Fruit fly (Drosophila melanogaster) whole organism, prepupa: ENCODE results near the gene CG43774.

Experiments used
- Blimp-1 ChIP-seq: fragments of 200-800 bp; sonication (Bioruptor generic); optimal IDR thresholded peaks from 3 replicates; lab custom pipeline; 2017; ENCODE audit warnings: missing biosample characterization, missing genetic modification characterization, mild to moderate bottlenecking, moderate library complexity, missing genetic modification reagents
- CG10631 ChIP-seq: fragments of 200-800 bp; sonication (Bioruptor generic); optimal IDR thresholded peaks from 2 replicates; lab custom pipeline; 2016; ENCODE audit warnings: missing biosample characterization, missing genetic modification characterization
- CG11762 ChIP-seq: fragments of 200-800 bp; sonication (Bioruptor generic); optimal IDR thresholded peaks from 3 replicates; lab custom pipeline; 2016; ENCODE audit warnings: missing biosample characterization, missing genetic modification characterization; ENCODE audit not compliant: insufficient read depth
- CG11902 ChIP-seq: fragments of 200-800 bp; sonication (Bioruptor generic); optimal IDR thresholded peaks from 3 replicates; lab custom pipeline; 2016; ENCODE audit warnings: missing biosample characterization, missing genetic modification characterization
- CG1621 ChIP-seq: fragments of 200-800 bp; sonication (Bioruptor generic); optimal IDR thresholded peaks from 3 replicates; lab custom pipeline; 2018; ENCODE audit warnings: missing biosample characterization, mild to moderate bottlenecking, missing genetic modification characterization
- CG32006 ChIP-seq: fragments of 200-800 bp; sonication (Bioruptor generic); optimal IDR thresholded peaks from 3 replicates; lab custom pipeline; 2017; ENCODE audit warnings: missing biosample characterization, mild to moderate bottlenecking, missing genetic modification characterization
- CG34406 ChIP-seq: fragments of 200-800 bp; sonication (Bioruptor generic); optimal IDR thresholded peaks from 3 replicates; lab custom pipeline; 2016; ENCODE audit warnings: missing biosample characterization, missing genetic modification characterization
- CG3919 ChIP-seq: fragments of 200-800 bp; sonication (Bioruptor generic); optimal IDR thresholded peaks from 3 replicates; lab custom pipeline; 2016; ENCODE audit warnings: missing biosample characterization, missing genetic modification characterization
- CG6163 ChIP-seq: fragments of 200-800 bp; sonication (Bioruptor generic); IDR thresholded peaks from 3 replicates; pipeline ENCODE4 v1.3.6; 2022; ENCODE audit warnings: missing biosample characterization, missing genetic modification characterization
- CG6276 ChIP-seq: fragments of 200-800 bp; sonication (Bioruptor generic); optimal IDR thresholded peaks from 2 replicates; lab custom pipeline; 2017; ENCODE audit warnings: missing biosample characterization, mild to moderate bottlenecking, missing genetic modification characterization
- CG6792 ChIP-seq: fragments of 200-800 bp; sonication (Bioruptor generic); optimal IDR thresholded peaks from 3 replicates; lab custom pipeline; 2016; ENCODE audit warnings: missing biosample characterization, missing genetic modification characterization
- CG6854 ChIP-seq: fragments of 200-800 bp; sonication (Bioruptor generic); optimal IDR thresholded peaks from 2 replicates; lab custom pipeline; 2017; ENCODE audit warnings: missing biosample characterization, mild to moderate bottlenecking, missing genetic modification characterization
- CG8119 ChIP-seq: fragments of 200-800 bp; sonication (Bioruptor generic); IDR thresholded peaks from 3 replicates; pipeline ENCODE4 v1.3.6; 2022; ENCODE audit warnings: missing biosample characterization, missing genetic modification characterization
- CG8632 ChIP-seq: fragments of 200-800 bp; sonication (Bioruptor generic); optimal IDR thresholded peaks from 3 replicates; lab custom pipeline; 2016; ENCODE audit warnings: missing biosample characterization, missing genetic modification characterization
- Eip75B ChIP-seq: fragments of 200-800 bp; sonication (Bioruptor generic); optimal IDR thresholded peaks from 3 replicates; lab custom pipeline; 2016; ENCODE audit warnings: missing biosample characterization, missing genetic modification characterization
- Eip78C ChIP-seq: fragments of 200-800 bp; sonication (Bioruptor generic); peaks from one replicate; lab custom pipeline; 2016; ENCODE audit warnings: missing biosample characterization, missing genetic modification characterization
- Ets96B ChIP-seq: fragments of 200-800 bp; optimal IDR thresholded peaks from 2 replicates; lab custom pipeline; 2019; ENCODE audit warnings: missing biosample characterization, mild to moderate bottlenecking, missing genetic modification characterization, moderate library complexity
- Gug ChIP-seq: fragments of 200-800 bp; sonication (Bioruptor generic); IDR thresholded peaks from 2 replicates; pipeline ENCODE4 v1.3.6; 2022; ENCODE audit warnings: missing biosample characterization, missing genetic modification characterization
- OdsH ChIP-seq: fragments of 200-800 bp; sonication (Bioruptor generic); optimal IDR thresholded peaks from 3 replicates; lab custom pipeline; 2016; ENCODE audit warnings: missing biosample characterization, missing genetic modification characterization
- Sox102F ChIP-seq: fragments of 200-800 bp; sonication (Bioruptor generic); optimal IDR thresholded peaks from 2 replicates; lab custom pipeline; 2016; ENCODE audit warnings: missing biosample characterization, mild to moderate bottlenecking, missing genetic modification characterization
- Sox14 ChIP-seq: fragments of 200-800 bp; sonication (Bioruptor generic); optimal IDR thresholded peaks from 3 replicates; lab custom pipeline; 2016; ENCODE audit warnings: missing biosample characterization, missing genetic modification characterization
- Sox15 ChIP-seq: fragments of 200-800 bp; sonication (Bioruptor generic); optimal IDR thresholded peaks from 3 replicates; lab custom pipeline; 2016; ENCODE audit warnings: missing biosample characterization, missing genetic modification characterization
- achi ChIP-seq: fragments of 200-800 bp; sonication (Bioruptor generic); optimal IDR thresholded peaks from 3 replicates; lab custom pipeline; 2016; ENCODE audit warnings: missing biosample characterization, missing genetic modification characterization
- dac ChIP-seq: fragments of 200-800 bp; sonication (Bioruptor generic); optimal IDR thresholded peaks from 2 replicates; lab custom pipeline; 2017; ENCODE audit warnings: missing biosample characterization, mild to moderate bottlenecking, missing genetic modification characterization
- dsx ChIP-seq: fragments of 200-800 bp; optimal IDR thresholded peaks from 3 replicates; lab custom pipeline; 2019; ENCODE audit warnings: missing biosample characterization, mild to moderate bottlenecking, missing genetic modification characterization, moderate library complexity; ENCODE audit not compliant: poor library complexity, severe bottlenecking
- eg ChIP-seq: fragments of 200-800 bp; sonication (Bioruptor generic); IDR thresholded peaks from 3 replicates; pipeline ENCODE4 v1.3.6; 2022; ENCODE audit warnings: missing biosample characterization, missing genetic modification characterization
- fd85E ChIP-seq: fragments of 200-800 bp; sonication (Bioruptor generic); optimal IDR thresholded peaks from 3 replicates; lab custom pipeline; 2016; ENCODE audit warnings: missing biosample characterization, missing genetic modification characterization
- net ChIP-seq: fragments of 200-800 bp; sonication (Bioruptor generic); optimal IDR thresholded peaks from 3 replicates; lab custom pipeline; 2016; ENCODE audit warnings: missing biosample characterization, missing genetic modification characterization
- pdm3 ChIP-seq: fragments of 200-800 bp; sonication (Bioruptor generic); optimal IDR thresholded peaks from 3 replicates; lab custom pipeline; 2016; ENCODE audit warnings: missing biosample characterization, missing genetic modification characterization
- spab ChIP-seq: fragments of 200-800 bp; sonication (Bioruptor generic); optimal IDR thresholded peaks from 2 replicates; lab custom pipeline; 2017; ENCODE audit warnings: missing biosample characterization, mild to moderate bottlenecking, missing genetic modification characterization, missing genetic modification reagents
- ss ChIP-seq, 2 experiments: fragments of 200-800 bp; sonication (Bioruptor generic); optimal IDR thresholded peaks; 2 replicates in 1 of 2; 3 replicates in 1 of 2; lab custom pipeline; 2017 to 2018; ENCODE audit warnings: mild to moderate bottlenecking in 2 of 2, missing biosample characterization in 2 of 2, missing genetic modification characterization in 2 of 2, moderate library complexity in 1 of 2
- svp ChIP-seq: fragments of 200-800 bp; sonication (Bioruptor generic); peaks from one replicate; lab custom pipeline; 2016; ENCODE audit warnings: missing biosample characterization, missing genetic modification characterization
- topi ChIP-seq: fragments of 200-800 bp; sonication (Bioruptor generic); optimal IDR thresholded peaks from 3 replicates; lab custom pipeline; 2016; ENCODE audit warnings: missing biosample characterization, missing genetic modification characterization

The CG43774 gene

dm6 chr2L:4019198-4019597, 10.7 kb downstream of the CG43774 start:
- no peak for TF ChIP-seq CG6163 (GFP tag; lab: Robert Waterston, UW)
- TF ChIP-seq dsx (GFP tag; lab: Kevin White, UChicago) = no peak
- no peak for TF ChIP-seq pdm3

dm6 chr2L:4019765-4020164, 11.3 kb downstream of the CG43774 start:
- 0 out of 3 replicates have a peak, but pooled peaks have one; percentile 20 for TF ChIP-seq eg (GFP tag; lab: Robert Waterston, UW)
- no peak for TF ChIP-seq CG10631 (GFP tag; lab: Kevin White, UChicago)
- no peak for TF ChIP-seq dac (GFP tag; lab: Kevin White, UChicago)
- TF ChIP-seq net (GFP tag; lab: Kevin White, UChicago) = no peak
- TF ChIP-seq CG3919 (GFP tag; lab: Kevin White, UChicago) = no peak
- TF ChIP-seq achi (GFP tag; lab: Kevin White, UChicago) = no peak

DNA sequence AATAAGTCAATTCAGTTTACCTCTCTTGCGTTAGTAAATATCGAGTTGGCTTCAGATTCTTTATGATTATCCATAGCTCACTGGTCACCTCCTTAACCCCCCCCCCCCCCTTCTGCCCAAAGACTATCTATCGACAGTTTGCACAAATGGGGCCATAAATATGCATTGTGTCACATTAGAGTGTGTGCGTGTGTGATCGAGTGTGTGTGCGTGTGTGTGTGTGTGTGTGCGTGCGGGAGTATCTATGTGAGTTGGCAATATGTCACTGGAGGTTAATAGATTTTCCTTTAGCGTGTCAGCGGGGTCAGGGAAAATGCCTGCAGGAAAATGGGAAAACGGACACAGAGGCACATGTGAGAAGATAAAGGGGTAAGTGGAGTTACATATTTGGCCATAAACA, 11.7 kb downstream of the CG43774 start:
- TF ChIP-seq spab (GFP tag; lab: Kevin White, UChicago) = no peak
- TF ChIP-seq fd85E (GFP tag; lab: Kevin White, UChicago) = no peak
- no peak for TF ChIP-seq CG8632 (GFP tag; lab: Kevin White, UChicago)
- no peak for TF ChIP-seq CG34406
- TF ChIP-seq OdsH = no peak
- TF ChIP-seq CG1621 (tag; lab: Kevin White, UChicago) = no peak
- TF ChIP-seq ss (GFP tag; optimal IDR thresholded peaks at IDR 0.05; lab: Kevin White, UChicago) = no peak
- TF ChIP-seq Gug = no peak
- no peak for TF ChIP-seq CG11902 (GFP tag; lab: Kevin White, UChicago)
- no peak for TF ChIP-seq CG11762 (GFP tag; lab: Kevin White, UChicago)
- TF ChIP-seq Ets96B (tag; lab: Kevin White, UChicago) = no peak
- TF ChIP-seq CG6854 (GFP tag; lab: Kevin White, UChicago) = no peak
- no peak for TF ChIP-seq CG8119 (GFP tag; lab: Robert Waterston, UW)
- TF ChIP-seq Eip75B (GFP tag; lab: Kevin White, UChicago) = no peak
- no peak for TF ChIP-seq Blimp-1
- TF ChIP-seq CG6163 (GFP tag; lab: Robert Waterston, UW) = no peak
- TF ChIP-seq Sox15 (GFP tag; lab: Kevin White, UChicago) = no peak
- no peak for TF ChIP-seq CG6792 (GFP tag; lab: Kevin White, UChicago)
- TF ChIP-seq net (GFP tag; lab: Kevin White, UChicago) = no peak

- TF ChIP-seq Eip78C (peak; percentile 19), CG1621 (tag; lab: Kevin White, UChicago) (no peak), svp (GFP tag; lab: Kevin White, UChicago) (peak; percentile 31), CG11762 (GFP tag; lab: Kevin White, UChicago) (no peak)
Measured at dm6 chr2L:4021608-4022342, 13.3 kb downstream of the CG43774 start.

dm6 chr2L:4023312-4023926, 15.0 kb downstream of the CG43774 start:
- TF ChIP-seq fd85E (GFP tag; lab: Kevin White, UChicago) = no peak
- TF ChIP-seq ss (GFP tag; optimal IDR thresholded peaks at IDR 0.05; lab: Kevin White, UChicago) = peak in 1 of 2 experiments; percentile 18
- TF ChIP-seq CG3919 (GFP tag; lab: Kevin White, UChicago) = no peak
- no peak for TF ChIP-seq net (GFP tag; lab: Kevin White, UChicago)
- no peak for TF ChIP-seq CG6792 (GFP tag; lab: Kevin White, UChicago)
- TF ChIP-seq CG6854 (GFP tag; lab: Kevin White, UChicago) = no peak
- TF ChIP-seq Sox102F = no peak
- no peak for TF ChIP-seq Sox15 (GFP tag; lab: Kevin White, UChicago)
- no peak for TF ChIP-seq CG6276 (GFP tag; lab: Kevin White, UChicago)
- no peak for TF ChIP-seq spab (GFP tag; lab: Kevin White, UChicago)
- TF ChIP-seq Sox14 = no peak
- no peak for TF ChIP-seq topi (GFP tag; lab: Kevin White, UChicago)
- TF ChIP-seq svp (GFP tag; lab: Kevin White, UChicago) = peak; percentile 64
- TF ChIP-seq CG6163 (GFP tag; lab: Robert Waterston, UW) = no peak
- TF ChIP-seq CG10631 (GFP tag; lab: Kevin White, UChicago) = no peak
- no peak for TF ChIP-seq CG32006 (GFP tag; lab: Kevin White, UChicago)
